Worm (Caenorhabditis elegans): Measurements from ENCODE around the gene pqn-51.

Gene pqn-51

ce11 chrV:5049333-5049942 is at the start of gene pqn-51, which contains the start of gene K11D12.14:
TSS of gene pqn-51 (plus strand) at chrV:5049607.
TSS of gene K11D12.14 (plus strand) at chrV:5049636.
- TF ChIP-seq unc-130 (GFP tag; optimal IDR thresholded peaks at IDR 0.05) (no peak), C06A6.2 (GFP tag; conservative IDR thresholded peaks at IDR 0.05) (peak; percentile 92), akir-1 (GFP tag; optimal IDR thresholded peaks at IDR 0.05) (no peak), mel-28 (tag; optimal IDR thresholded peaks at IDR 0.05; ENCODE audit: borderline replicate concordance) (no peak), snpc-4 (GFP tag; optimal IDR thresholded peaks at IDR 0.05) (no peak), snpc-4 (tag; optimal IDR thresholded peaks at IDR 0.05) (peak in 3 of 4 experiments; percentile 21 to 71 (median 68)), Y67H2A.10 (GFP tag; conservative IDR thresholded peaks at IDR 0.05) (0 out of 2 replicates have a peak, but pooled peaks have one; percentile 7), egrh-3 (GFP tag; IDR thresholded peaks at IDR 0.05) (peak; percentile 72), pbrm-1 (GFP tag; IDR thresholded peaks at IDR 0.05) (peak; percentile 88), tbp1 (GFP tag; optimal IDR thresholded peaks at IDR 0.05) (peak; percentile 68), F23B12.7 (tag; optimal IDR thresholded peaks at IDR 0.05; ENCODE audit: insufficient read depth) (peak; percentile 43), ceh-100 (GFP tag; IDR thresholded peaks at IDR 0.05) (peak; percentile 92), ama-1 (optimal IDR thresholded peaks at IDR 0.05) (peak; percentile 93), ama-1 (GFP tag; optimal IDR thresholded peaks at IDR 0.05) (no peak), hmg-1.2 (GFP tag; IDR thresholded peaks at IDR 0.05) (peak; percentile 81), athp-1 (tag; optimal IDR thresholded peaks at IDR 0.05) (peak; percentile 71), let-607 (tag; optimal IDR thresholded peaks at IDR 0.05) (peak; percentile 77 to 91), ceh-27 (GFP tag; optimal IDR thresholded peaks at IDR 0.05) (peak; percentile 71), egl-44 (GFP tag; IDR thresholded peaks at IDR 0.05) (peak; percentile 76; the same call in 1 of the 2 replicates), attf-6 (GFP tag; IDR thresholded peaks at IDR 0.05) (peak; percentile 74), pha-4 (tag; optimal IDR thresholded peaks at IDR 0.05) (peak; percentile 51), ztf-18 (tag; optimal IDR thresholded peaks at IDR 0.05) (peak; percentile 93), F33H1.4 (GFP tag; IDR thresholded peaks at IDR 0.05) (peak; percentile 73), B0336.3 (GFP tag; IDR thresholded peaks at IDR 0.05) (no peak), attf-3 (GFP tag; conservative IDR thresholded peaks at IDR 0.05) (peak; percentile 71), Y56A3A.18 (GFP tag; IDR thresholded peaks at IDR 0.05) (peak; percentile 89; the same call in 1 of the 2 replicates), tlf-1 (GFP tag; optimal IDR thresholded peaks at IDR 0.05) (peak; percentile 61), hlh-12 (tag; optimal IDR thresholded peaks at IDR 0.05) (no peak), hsf-1 (GFP tag; IDR thresholded peaks at IDR 0.05) (no peak), C17E4.6 (GFP tag; IDR thresholded peaks at IDR 0.05) (0 out of 2 replicates have a peak, but pooled peaks have one; percentile 32), bed-1 (GFP tag; IDR thresholded peaks at IDR 0.05) (no peak), fkh-3 (tag; optimal IDR thresholded peaks at IDR 0.05) (no peak), rpc-1 (optimal IDR thresholded peaks at IDR 0.05) (no peak), rpc-1 (tag; optimal IDR thresholded peaks at IDR 0.05) (no peak), ztf-28 (GFP tag; IDR thresholded peaks at IDR 0.05) (0 out of 2 replicates have a peak, but pooled peaks have one; percentile 35), bed-2 (GFP tag; IDR thresholded peaks at IDR 0.05) (peak; percentile 87), unc-62 (GFP tag; optimal IDR thresholded peaks at IDR 0.05) (peak; percentile 30), nfya-1 (tag; optimal IDR thresholded peaks at IDR 0.05; ENCODE audit: borderline replicate concordance, insufficient read depth) (no peak), hrde-1 (tag; optimal IDR thresholded peaks at IDR 0.05; ENCODE audit: borderline replicate concordance) (no peak), zfh-2 (GFP tag; conservative IDR thresholded peaks at IDR 0.05) (peak; percentile 93), cebp-1 (GFP tag; IDR thresholded peaks at IDR 0.05) (peak; percentile 90), cebp-1 (tag; optimal IDR thresholded peaks at IDR 0.05) (peak; percentile 97), Y95B8A.8 (GFP tag; IDR thresholded peaks at IDR 0.05) (peak; percentile 57; the same call in 1 of the 2 replicates), F52B5.7 (tag; optimal IDR thresholded peaks at IDR 0.05) (no peak), hmg-20 (GFP tag; IDR thresholded peaks at IDR 0.05) (peak; percentile 59; the same call in 1 of the 2 replicates), ZK185.1 (tag; optimal IDR thresholded peaks at IDR 0.05; ENCODE audit: poor library complexity, severe bottlenecking) (peak; percentile 81), ceh-40 (GFP tag; IDR thresholded peaks at IDR 0.05) (no peak), aptf-2 (GFP tag; conservative IDR thresholded peaks at IDR 0.05) (no peak)

Measured in whole organism, young adult.